Fruit fly (Drosophila melanogaster) whole organism, embryonic: ENCODE data around the gene Atox1.
A peak's percentile ranks its signal among the peaks of the same experiment; 100 is the strongest.

Experiments
- Aef1 ChIP-seq: fragments of 200-800 bp; sonication (Bioruptor generic); IDR thresholded peaks from 3 replicates; pipeline ENCODE4 v1.3.6; 2022; ENCODE audit warnings: missing biosample characterization, missing genetic modification characterization
- BEAF-32 ChIP-seq: fragments of 200-800 bp; sonication (Bioruptor generic); optimal IDR thresholded peaks from 3 replicates; lab custom pipeline; 2017; ENCODE audit warnings: missing biosample characterization, missing genetic modification characterization, mild to moderate bottlenecking, moderate library complexity, missing genetic modification reagents
- Bgb ChIP-seq: fragments of 200-800 bp; sonication (Bioruptor generic); IDR thresholded peaks from 2 replicates; pipeline ENCODE4 v1.3.6; 2022; ENCODE audit warnings: missing biosample characterization, missing genetic modification characterization; ENCODE audit not compliant: partially characterized antibody
- CG11504 ChIP-seq: fragments of 200-800 bp; sonication (Bioruptor generic); optimal IDR thresholded peaks from 3 replicates; lab custom pipeline; 2019; ENCODE audit warnings: missing biosample characterization, mild to moderate bottlenecking, missing genetic modification characterization, moderate library complexity
- CG13775 ChIP-seq: fragments of 200-800 bp; sonication (Bioruptor generic); optimal IDR thresholded peaks from 3 replicates; lab custom pipeline; 2017; ENCODE audit warnings: missing biosample characterization, mild to moderate bottlenecking, missing genetic modification characterization
- CG1529 ChIP-seq: fragments of 200-800 bp; sonication (Bioruptor generic); optimal IDR thresholded peaks from 3 replicates; lab custom pipeline; 2018; ENCODE audit warnings: missing biosample characterization, missing genetic modification characterization
- CG17612 ChIP-seq: fragments of 200-800 bp; sonication (Bioruptor generic); IDR thresholded peaks from 2 replicates; pipeline ENCODE4 v1.3.6; 2022; ENCODE audit warnings: missing biosample characterization, missing genetic modification characterization
- CG18011 ChIP-seq: fragments of 200-800 bp; sonication (Bioruptor generic); optimal IDR thresholded peaks from 2 replicates; lab custom pipeline; 2017; ENCODE audit warnings: missing biosample characterization, missing genetic modification characterization, mild to moderate bottlenecking, moderate library complexity, missing genotype
- CG18262 ChIP-seq: fragments of 200-800 bp; optimal IDR thresholded peaks from 3 replicates; lab custom pipeline; 2019; ENCODE audit warnings: missing biosample characterization, mild to moderate bottlenecking, missing genetic modification characterization, moderate library complexity
- CG18599 ChIP-seq: fragments of 200-800 bp; sonication (Bioruptor generic); optimal IDR thresholded peaks from 3 replicates; lab custom pipeline; 2017; ENCODE audit warnings: missing biosample characterization, missing genetic modification characterization, mild to moderate bottlenecking, moderate library complexity, missing genetic modification reagents
- CG2889 ChIP-seq: fragments of 200-800 bp; sonication (Bioruptor generic); IDR thresholded peaks from 3 replicates; pipeline ENCODE4 v1.3.6; 2022; ENCODE audit warnings: missing biosample characterization, missing genetic modification characterization
- CG30020 ChIP-seq: fragments of 200-800 bp; optimal IDR thresholded peaks from 2 replicates; lab custom pipeline; 2019; ENCODE audit warnings: missing biosample characterization, mild to moderate bottlenecking, missing genetic modification characterization, moderate library complexity
- CG31441 ChIP-seq: fragments of 200-800 bp; sonication (Bioruptor generic); IDR thresholded peaks from 2 replicates; pipeline ENCODE4 v1.3.6; 2022; ENCODE audit warnings: missing biosample characterization, missing genetic modification characterization
- CG33557 ChIP-seq: fragments of 200-800 bp; sonication (Bioruptor generic); optimal IDR thresholded peaks from 2 replicates; lab custom pipeline; 2019; ENCODE audit warnings: missing biosample characterization, mild to moderate bottlenecking, missing genetic modification characterization, moderate library complexity
- CG3847 ChIP-seq: fragments of 200-800 bp; sonication (Bioruptor generic); IDR thresholded peaks from 2 replicates; pipeline ENCODE4 v1.3.6; 2022; ENCODE audit warnings: missing biosample characterization, missing genetic modification characterization
- CG4360 ChIP-seq: fragments of 200-800 bp; sonication (Bioruptor generic); IDR thresholded peaks from 2 replicates; pipeline ENCODE4 v1.3.6; 2022; ENCODE audit warnings: missing biosample characterization, missing genetic modification characterization
- CG5953 ChIP-seq: fragments of 200-800 bp; sonication (Bioruptor generic); IDR thresholded peaks from 2 replicates; pipeline ENCODE4 v1.3.6; 2022; ENCODE audit warnings: missing biosample characterization, missing genetic modification characterization
- CG7271 ChIP-seq: fragments of 200-800 bp; sonication (Bioruptor generic); optimal IDR thresholded peaks from 2 replicates; lab custom pipeline; 2018; ENCODE audit warnings: missing biosample characterization, mild to moderate bottlenecking, missing genetic modification characterization, moderate library complexity
- CG8478 ChIP-seq: fragments of >200 bp; optimal IDR thresholded peaks from 2 replicates; lab custom pipeline; 2018
- CkIIα-i1 ChIP-seq: fragments of 200-800 bp; sonication (Bioruptor generic); IDR thresholded peaks from 2 replicates; pipeline ENCODE4 v1.3.6; 2022; ENCODE audit warnings: missing biosample characterization, missing genetic modification characterization
- D ChIP-seq, 2 experiments: fragments of 200-800 bp in 1 of 2; fragments of >200 bp in 1 of 2; sonication (Bioruptor generic) in 1 of 2; optimal IDR thresholded peaks; 2 replicates in 1 of 2; 3 replicates in 1 of 2; lab custom pipeline; 2017; ENCODE audit warnings: mild to moderate bottlenecking in 1 of 2, missing biosample characterization in 1 of 2, missing genetic modification characterization in 1 of 2, missing genetic modification reagents in 1 of 2
- Dll ChIP-seq: fragments of 200-800 bp; sonication (Bioruptor generic); IDR thresholded peaks from 4 replicates; pipeline ENCODE4 v1.3.6; 2022; ENCODE audit warnings: missing biosample characterization, missing genetic modification characterization; ENCODE audit not compliant: partially characterized antibody
- E2f2 ChIP-seq: fragments of 200-800 bp; sonication (Bioruptor generic); IDR thresholded peaks from 2 replicates; pipeline ENCODE4 v1.3.6; 2022; ENCODE audit warnings: missing biosample characterization, missing genetic modification characterization
- Eip74EF ChIP-seq, 2 experiments: fragments of 200-800 bp in 1 of 2; fragments of >200 bp in 1 of 2; sonication (Bioruptor generic) in 1 of 2; optimal IDR thresholded peaks; 2 replicates each; lab custom pipeline; 2017 to 2019; ENCODE audit warnings: missing biosample characterization in 2 of 2, missing genetic modification characterization in 2 of 2, mild to moderate bottlenecking in 1 of 2, moderate library complexity in 1 of 2
- Ets65A ChIP-seq: fragments of 200-800 bp; sonication (Bioruptor generic); peaks from one replicate; lab custom pipeline; 2016; ENCODE audit warnings: missing biosample characterization, missing genetic modification characterization
- Fer3 ChIP-seq: fragments of 200-800 bp; sonication (Bioruptor generic); optimal IDR thresholded peaks from 2 replicates; lab custom pipeline; 2018; ENCODE audit warnings: missing biosample characterization, mild to moderate bottlenecking, missing genetic modification characterization, moderate library complexity
- Hr78 ChIP-seq, 2 experiments: fragments of 200-800 bp in 1 of 2; fragments of >200 bp in 1 of 2; sonication (Bioruptor generic) in 1 of 2; optimal IDR thresholded peaks; 2 replicates each; lab custom pipeline; 2017 to 2019; ENCODE audit warnings: missing biosample characterization in 2 of 2, missing genetic modification characterization in 2 of 2, mild to moderate bottlenecking in 1 of 2, moderate library complexity in 1 of 2
- Lim3 ChIP-seq: fragments of 200-800 bp; sonication (Bioruptor generic); IDR thresholded peaks from 2 replicates; pipeline ENCODE4 v1.3.6; 2022; ENCODE audit warnings: missing biosample characterization, missing genetic modification characterization
- Lpt ChIP-seq: fragments of >200 bp; optimal IDR thresholded peaks from 2 replicates; lab custom pipeline; 2018; ENCODE audit warnings: missing biosample characterization, missing genetic modification characterization
- MBD-R2 ChIP-seq: fragments of 200-800 bp; sonication (Bioruptor generic); IDR thresholded peaks from 2 replicates; pipeline ENCODE4 v1.3.6; 2022; ENCODE audit warnings: missing biosample characterization, missing genetic modification characterization
- Mad ChIP-seq: fragments of 200-800 bp; sonication (Bioruptor generic); optimal IDR thresholded peaks from 2 replicates; lab custom pipeline; 2016; ENCODE audit warnings: missing biosample characterization, missing genetic modification characterization
- Nf-YB ChIP-seq: fragments of 200-800 bp; sonication (Bioruptor generic); optimal IDR thresholded peaks from 3 replicates; lab custom pipeline; 2019; ENCODE audit warnings: missing biosample characterization, mild to moderate bottlenecking, missing genetic modification characterization, moderate library complexity
- NfI ChIP-seq: fragments of 200-800 bp; sonication (Bioruptor generic); optimal IDR thresholded peaks from 3 replicates; lab custom pipeline; 2018; ENCODE audit warnings: missing biosample characterization, mild to moderate bottlenecking, missing genetic modification characterization, moderate library complexity
- Ravus ChIP-seq: fragments of 200-800 bp; sonication (Bioruptor generic); IDR thresholded peaks from 2 replicates; pipeline ENCODE4 v1.3.6; 2022; ENCODE audit warnings: missing biosample characterization, missing genetic modification characterization
- Six4 ChIP-seq: fragments of 200-800 bp; sonication (Bioruptor generic); optimal IDR thresholded peaks from 2 replicates; lab custom pipeline; 2016; ENCODE audit warnings: missing biosample characterization, missing genetic modification characterization
- Tbp ChIP-seq: fragments of >200 bp; optimal IDR thresholded peaks from 2 replicates; lab custom pipeline; 2018; ENCODE audit warnings: missing biosample characterization, missing genetic modification characterization
- YL-1 ChIP-seq: fragments of 200-800 bp; sonication (Bioruptor generic); optimal IDR thresholded peaks from 3 replicates; lab custom pipeline; 2017; ENCODE audit warnings: missing biosample characterization, mild to moderate bottlenecking, missing genetic modification characterization
- al ChIP-seq: fragments of 200-800 bp; sonication (Bioruptor generic); IDR thresholded peaks from 2 replicates; pipeline ENCODE4 v1.3.6; 2022; ENCODE audit warnings: missing biosample characterization, missing genetic modification characterization
- cas ChIP-seq: fragments of 200-800 bp; sonication (Bioruptor generic); IDR thresholded peaks from 2 replicates; pipeline ENCODE4 v1.3.6; 2022; ENCODE audit warnings: missing biosample characterization, missing genetic modification characterization
- corto ChIP-seq: fragments of 200-800 bp; sonication (Bioruptor generic); optimal IDR thresholded peaks from 2 replicates; lab custom pipeline; 2016; ENCODE audit warnings: missing biosample characterization, mild to moderate bottlenecking, missing genetic modification characterization, moderate library complexity
- crp ChIP-seq, 2 experiments: fragments of 200-800 bp; sonication (Bioruptor generic); optimal IDR thresholded peaks; 2 replicates in 1 of 2; 3 replicates in 1 of 2; lab custom pipeline; 2017; ENCODE audit warnings: missing biosample characterization in 2 of 2, missing genetic modification characterization in 2 of 2, mild to moderate bottlenecking in 1 of 2, moderate library complexity in 1 of 2
- da ChIP-seq: fragments of 200-800 bp; sonication (Bioruptor generic); optimal IDR thresholded peaks from 2 replicates; lab custom pipeline; 2016; ENCODE audit warnings: missing biosample characterization, missing genetic modification characterization
- dmrt11E ChIP-seq: fragments of 200-800 bp; sonication (Bioruptor generic); optimal IDR thresholded peaks from 3 replicates; lab custom pipeline; 2018; ENCODE audit warnings: missing biosample characterization, mild to moderate bottlenecking, missing genetic modification characterization, moderate library complexity
- emc ChIP-seq: fragments of 200-800 bp; sonication (Bioruptor generic); optimal IDR thresholded peaks from 2 replicates; lab custom pipeline; 2016; ENCODE audit warnings: missing biosample characterization, missing genetic modification characterization
- otp ChIP-seq: fragments of 200-800 bp; sonication (Bioruptor generic); IDR thresholded peaks from 3 replicates; pipeline ENCODE4, ENCODE4 v1.3.6; 2022; ENCODE audit warnings: missing biosample characterization, missing genetic modification characterization
- pum ChIP-seq: fragments of 200-800 bp; sonication (Bioruptor generic); optimal IDR thresholded peaks from 2 replicates; lab custom pipeline; 2016; ENCODE audit warnings: missing biosample characterization, missing genetic modification characterization
- ssp ChIP-seq: fragments of 200-800 bp; sonication (Bioruptor generic); IDR thresholded peaks from 2 replicates; pipeline ENCODE4 v1.3.6; 2022; ENCODE audit warnings: missing biosample characterization, missing genetic modification characterization
- tup ChIP-seq: fragments of 200-800 bp; sonication (Bioruptor generic); optimal IDR thresholded peaks from 2 replicates; lab custom pipeline; 2016; ENCODE audit warnings: missing biosample characterization, mild to moderate bottlenecking, missing genetic modification characterization, moderate library complexity
- twi ChIP-seq: fragments of 200-800 bp; optimal IDR thresholded peaks from 2 replicates; lab custom pipeline; 2019; ENCODE audit warnings: missing biosample characterization, mild to moderate bottlenecking, missing genetic modification characterization, moderate library complexity
- tx ChIP-seq: fragments of 200-800 bp; sonication (Bioruptor generic); optimal IDR thresholded peaks from 2 replicates; lab custom pipeline; 2016; ENCODE audit warnings: missing biosample characterization, missing genetic modification characterization
- vnd ChIP-seq: fragments of 200-800 bp; sonication (Bioruptor generic); IDR thresholded peaks from 3 replicates; pipeline ENCODE4 v1.3.6; 2022; ENCODE audit warnings: missing biosample characterization, missing genetic modification characterization; ENCODE audit not compliant: partially characterized antibody

The Atox1 gene

DNA sequence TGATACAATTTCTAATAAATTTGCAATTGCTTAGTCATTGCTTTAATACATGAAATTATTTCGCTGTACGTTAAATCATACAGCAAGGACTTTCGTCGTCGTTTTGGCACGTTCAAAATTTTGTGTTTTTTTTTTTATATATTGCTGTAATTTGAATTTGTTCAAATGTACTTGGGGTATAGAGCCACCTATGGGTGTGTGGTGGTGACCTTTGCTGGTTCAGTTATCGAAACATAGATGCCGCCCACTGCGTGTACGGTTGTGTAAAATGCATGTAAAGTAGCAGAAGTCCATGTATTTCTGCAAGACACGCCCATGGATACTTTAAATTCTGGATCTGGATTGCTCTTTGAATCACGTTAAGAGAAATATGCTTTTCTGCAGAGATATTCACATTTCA is 36.5 kb upstream of the Atox1 start (continued):
- TF ChIP-seq CG13775 (GFP tag; lab: Kevin White, UChicago) (peak; percentile 17), CG4360 (GFP tag; lab: Robert Waterston, UW) (no peak), Lim3 (GFP tag; lab: Robert Waterston, UW) (no peak), CG5953 (GFP tag; lab: Robert Waterston, UW) (no peak), Ravus (GFP tag; lab: Robert Waterston, UW) (no peak), tup (no peak), Eip74EF (GFP tag; optimal IDR thresholded peaks at IDR 0.05; lab: Kevin White, UChicago) (no peak), CG33557 (GFP tag; lab: Kevin White, UChicago) (no peak), Nf-YB (peak; percentile 56), tx (GFP tag; lab: Kevin White, UChicago) (peak; percentile 4), CkIIα-i1 (GFP tag; lab: Robert Waterston, UW) (no peak), da (peak; percentile 66), BEAF-32 (GFP tag; lab: Kevin White, UChicago) (no peak), CG11504 (tag; lab: Kevin White, UChicago) (no peak), Ets65A (peak; percentile 96), Tbp (no peak), vnd (GFP tag; lab: Robert Waterston, UW) (0 out of 3 replicates have a peak, but pooled peaks have one; percentile 48), al (GFP tag; lab: Robert Waterston, UW) (peak; percentile 45; the same call in 1 of the 2 replicates), Fer3 (no peak), pum (GFP tag; lab: Kevin White, UChicago) (peak; percentile 77), Mad (peak; percentile 52), crp (GFP tag; optimal IDR thresholded peaks at IDR 0.05; lab: Kevin White, UChicago) (no peak), corto (no peak), E2f2 (GFP tag; lab: Robert Waterston, UW) (peak; percentile 72), MBD-R2 (GFP tag; lab: Robert Waterston, UW) (no peak), CG18262 (tag; lab: Kevin White, UChicago) (no peak), CG18599 (no peak), Bgb (GFP tag; lab: Robert Waterston, UW) (peak; percentile 82), dmrt11E (peak; percentile 31), otp (no peak), CG1529 (GFP tag; lab: Kevin White, UChicago) (no peak), CG18011 (GFP tag; lab: Kevin White, UChicago) (no peak), CG3847 (GFP tag; lab: Robert Waterston, UW) (peak; percentile 54), CG7271 (tag; lab: Kevin White, UChicago) (no peak), Six4 (GFP tag; lab: Kevin White, UChicago) (peak; percentile 26), Hr78 (GFP tag; optimal IDR thresholded peaks at IDR 0.05; lab: Kevin White, UChicago) (peak in 1 of 2 experiments; percentile 98), CG17612 (GFP tag; lab: Robert Waterston, UW) (no peak), YL-1 (GFP tag; lab: Kevin White, UChicago) (no peak), Dll (GFP tag; lab: Robert Waterston, UW) (no peak), CG31441 (no peak), Lpt (GFP tag; lab: Kevin White, UChicago) (no peak), CG30020 (tag; lab: Kevin White, UChicago) (no peak), CG2889 (GFP tag; lab: Robert Waterston, UW) (0 out of 3 replicates have a peak, but pooled peaks have one; percentile 12), twi (no peak), NfI (GFP tag; lab: Kevin White, UChicago) (peak; percentile 53), D (optimal IDR thresholded peaks at IDR 0.05; lab: Kevin White, UChicago) (no peak), D (GFP tag; optimal IDR thresholded peaks at IDR 0.05; lab: Kevin White, UChicago) (no peak), Aef1 (peak; percentile 55; the same call in 2 of the 3 replicates), ssp (GFP tag; lab: Robert Waterston, UW) (no peak), cas (GFP tag; lab: Robert Waterston, UW) (no peak), emc (GFP tag; lab: Kevin White, UChicago) (no peak), CG8478 (lab: Kevin White, UChicago) (no peak)
